Worm (Caenorhabditis elegans) whole organism, L4 larva: ENCODE measurements around the gene map-1.

Source experiments
- snpc-4 ChIP-seq: fragments of 150-350 bp; optimal IDR thresholded peaks from 2 replicates; lab custom pipeline; 2014; ENCODE audit warnings: missing biosample characterization, missing genetic modification characterization
- spr-3 ChIP-seq: fragments of 200-800 bp; sonication (Bioruptor generic); optimal IDR thresholded peaks from 2 replicates; lab custom pipeline; 2018; ENCODE audit warnings: mild to moderate bottlenecking, missing genetic modification characterization, missing compliant biosample characterization

ce11 chrIV:3662863-3663262 lies 23.8 kb downstream of the map-1 start:
- TF ChIP-seq spr-3 (GFP tag; lab: Kevin White, UChicago): no peak
- no peak for TF ChIP-seq snpc-4
